Worm (Caenorhabditis elegans) whole organism, late embryonic: ENCODE measurements around the gene C44E12.1.

Experiments
- C08G9.2 ChIP-seq: sonication (generic microtip); optimal IDR thresholded peaks from 2 replicates; lab custom pipeline; 2016; ENCODE audit warnings: mild to moderate bottlenecking, missing genetic modification characterization, moderate library complexity, missing compliant biosample characterization
- C38D4.7 ChIP-seq: fragments of 200-800 bp; sonication (Bioruptor generic); optimal IDR thresholded peaks from 2 replicates; lab custom pipeline; 2018; ENCODE audit warnings: mild to moderate bottlenecking, missing genetic modification characterization, moderate library complexity, missing compliant biosample characterization
- F13H6.1 ChIP-seq: sonication (generic microtip); optimal IDR thresholded peaks from 2 replicates; lab custom pipeline; 2016; ENCODE audit warnings: missing genetic modification characterization, missing compliant biosample characterization
- K09A11.1 ChIP-seq: sonication (generic microtip); optimal IDR thresholded peaks from 2 replicates; lab custom pipeline; 2017; ENCODE audit warnings: antibody characterized with exemption, mild to moderate bottlenecking, missing genetic modification characterization, missing compliant biosample characterization; ENCODE audit not compliant: insufficient read depth
- ceh-18 ChIP-seq: sonication (generic microtip); optimal IDR thresholded peaks from 2 replicates; lab custom pipeline; 2016; ENCODE audit warnings: missing genetic modification characterization, missing compliant biosample characterization
- ceh-19 ChIP-seq: fragments of 200-800 bp; sonication (Bioruptor generic); optimal IDR thresholded peaks from 2 replicates; lab custom pipeline; 2018; ENCODE audit warnings: mild to moderate bottlenecking, missing genetic modification characterization, missing compliant biosample characterization
- ceh-2 ChIP-seq: sonication (generic microtip); optimal IDR thresholded peaks from 2 replicates; lab custom pipeline; 2016; ENCODE audit warnings: missing genotype, missing genetic modification characterization, missing compliant biosample characterization
- ceh-22 ChIP-seq: sonication (generic microtip); optimal IDR thresholded peaks from 2 replicates; lab custom pipeline; 2017; ENCODE audit warnings: missing biosample characterization, missing genetic modification characterization
- ceh-30 ChIP-seq: fragments of 150-350 bp; optimal IDR thresholded peaks from 2 replicates; lab custom pipeline; 2014; ENCODE audit warnings: missing biosample characterization, missing genetic modification characterization
- ceh-34 ChIP-seq: sonication (generic microtip); optimal IDR thresholded peaks from 2 replicates; lab custom pipeline; 2016; ENCODE audit warnings: mild to moderate bottlenecking, missing genetic modification characterization, missing compliant biosample characterization
- ceh-48 ChIP-seq: sonication (generic microtip); optimal IDR thresholded peaks from 2 replicates; lab custom pipeline; 2016; ENCODE audit warnings: missing genetic modification characterization, inconsistent platforms, missing compliant biosample characterization
- elt-2 ChIP-seq: sonication (generic microtip); optimal IDR thresholded peaks from 2 replicates; lab custom pipeline; 2016; ENCODE audit warnings: missing genetic modification reagents, missing genetic modification characterization, missing compliant biosample characterization
- ets-4 ChIP-seq: sonication (generic microtip); optimal IDR thresholded peaks from 2 replicates; lab custom pipeline; 2016; ENCODE audit warnings: missing genetic modification characterization, missing compliant biosample characterization
- fkh-10 ChIP-seq: fragments of 150-350 bp; optimal IDR thresholded peaks from 2 replicates; lab custom pipeline; 2014; ENCODE audit warnings: missing biosample characterization, missing genetic modification reagents, missing genetic modification characterization
- fkh-6 ChIP-seq: sonication (generic microtip); optimal IDR thresholded peaks from 2 replicates; lab custom pipeline; 2016; ENCODE audit warnings: missing genetic modification characterization, missing compliant biosample characterization
- gmeb-2 ChIP-seq: sonication (generic microtip); optimal IDR thresholded peaks from 2 replicates; lab custom pipeline; 2016; ENCODE audit warnings: missing genetic modification characterization, inconsistent platforms, missing compliant biosample characterization
- hlh-13 ChIP-seq: fragments of 200-800 bp; sonication (Bioruptor generic); optimal IDR thresholded peaks from 2 replicates; lab custom pipeline; 2018; ENCODE audit warnings: mild to moderate bottlenecking, missing genetic modification characterization, missing compliant biosample characterization
- hlh-15 ChIP-seq: sonication (generic microtip); optimal IDR thresholded peaks from 2 replicates; lab custom pipeline; 2016; ENCODE audit warnings: missing genetic modification characterization, missing compliant biosample characterization
- hlh-8 ChIP-seq: sonication (generic microtip); optimal IDR thresholded peaks from 2 replicates; lab custom pipeline; 2016; ENCODE audit warnings: missing genotype, missing genetic modification characterization, missing compliant biosample characterization
- lin-11 ChIP-seq: fragments of 200-800 bp; sonication (Bioruptor generic); optimal IDR thresholded peaks from 2 replicates; lab custom pipeline; 2018; ENCODE audit warnings: mild to moderate bottlenecking, missing genetic modification characterization, missing compliant biosample characterization
- madf-2 ChIP-seq: sonication (generic microtip); optimal IDR thresholded peaks from 2 replicates; lab custom pipeline; 2017; ENCODE audit warnings: missing genetic modification characterization, missing compliant biosample characterization
- mec-3 ChIP-seq: sonication (generic microtip); optimal IDR thresholded peaks from 2 replicates; lab custom pipeline; 2016; ENCODE audit warnings: borderline replicate concordance, missing genetic modification characterization, missing compliant biosample characterization
- nhr-11 ChIP-seq: fragments of 150-350 bp; optimal IDR thresholded peaks from 2 replicates; lab custom pipeline; 2014; ENCODE audit warnings: missing biosample characterization, missing genetic modification characterization
- npax-4 ChIP-seq: sonication (generic microtip); optimal IDR thresholded peaks from 2 replicates; lab custom pipeline; 2016; ENCODE audit warnings: missing genetic modification characterization, missing compliant biosample characterization
- odd-2 ChIP-seq: sonication (generic microtip); optimal IDR thresholded peaks from 2 replicates; lab custom pipeline; 2017; ENCODE audit warnings: antibody characterized with exemption, mild to moderate bottlenecking, missing genetic modification characterization, missing compliant biosample characterization
- pat-9 ChIP-seq: fragments of 200-800 bp; sonication (Bioruptor generic); optimal IDR thresholded peaks from 2 replicates; lab custom pipeline; 2018; ENCODE audit warnings: mild to moderate bottlenecking, missing genetic modification characterization, moderate library complexity, missing compliant biosample characterization
- pha-2 ChIP-seq: sonication (generic microtip); optimal IDR thresholded peaks from 2 replicates; lab custom pipeline; 2017; ENCODE audit warnings: mild to moderate bottlenecking, missing genetic modification characterization, missing compliant biosample characterization
- pha-4 ChIP-seq: fragments of 150-350 bp; optimal IDR thresholded peaks from 2 replicates; lab custom pipeline; 2018; ENCODE audit warnings: missing biosample characterization, missing genetic modification reagents, missing genetic modification characterization
- ref-2 ChIP-seq: sonication (generic microtip); optimal IDR thresholded peaks from 2 replicates; lab custom pipeline; 2016; ENCODE audit warnings: missing genetic modification characterization, missing compliant biosample characterization
- sdc-2 ChIP-seq: sonication (generic microtip); optimal IDR thresholded peaks from 2 replicates; lab custom pipeline; 2016; ENCODE audit warnings: missing genotype, missing genetic modification characterization, missing compliant biosample characterization
- sox-2 ChIP-seq: fragments of 200-800 bp; sonication (Bioruptor generic); IDR thresholded peaks from 2 replicates; pipeline ENCODE4 v1.3.6; 2022; ENCODE audit warnings: missing genetic modification reagents, missing genetic modification characterization, missing compliant biosample characterization
- syd-9 ChIP-seq: sonication (generic microtip); optimal IDR thresholded peaks from 2 replicates; lab custom pipeline; 2016; ENCODE audit warnings: mild to moderate bottlenecking, missing genetic modification characterization, moderate library complexity, missing compliant biosample characterization
- tbx-2 ChIP-seq: sonication (generic microtip); optimal IDR thresholded peaks from 2 replicates; lab custom pipeline; 2016; ENCODE audit warnings: missing genetic modification characterization, missing compliant biosample characterization
- unc-42 ChIP-seq: sonication (generic microtip); optimal IDR thresholded peaks from 2 replicates; lab custom pipeline; 2016; ENCODE audit warnings: missing genotype, missing genetic modification characterization, missing compliant biosample characterization
- unc-86 ChIP-seq: sonication (generic microtip); optimal IDR thresholded peaks from 2 replicates; lab custom pipeline; 2016; ENCODE audit warnings: missing genetic modification characterization, missing compliant biosample characterization
- ztf-16 ChIP-seq: sonication (generic microtip); optimal IDR thresholded peaks from 2 replicates; lab custom pipeline; 2017; ENCODE audit warnings: missing genetic modification characterization, missing compliant biosample characterization

Gene C44E12.1

ce11 chrX:7578308-7578707 lies 18.4 kb upstream of the C44E12.1 start:
- no peak for TF ChIP-seq C38D4.7
- peak; percentile 5 for TF ChIP-seq elt-2

- TF ChIP-seq K09A11.1 (no peak), sox-2 (GFP tag; lab: Robert Waterston, UW) (no peak), pha-4 (tag; lab: Kevin White, UChicago) (no peak)
Measured at ce11 chrX:7582223-7582622, 14.5 kb upstream of the C44E12.1 start.

- TF ChIP-seq fkh-10 (GFP tag; lab: Kevin White, UChicago) (no peak), pha-2 (tag; lab: Kevin White, UChicago) (no peak), sdc-2 (no peak), ceh-22 (tag; lab: Kevin White, UChicago) (no peak), F13H6.1 (tag; lab: Kevin White, UChicago) (no peak), syd-9 (tag; lab: Kevin White, UChicago) (no peak), unc-42 (no peak), hlh-13 (GFP tag; lab: Kevin White, UChicago) (no peak), odd-2 (no peak), ceh-30 (no peak), ceh-2 (tag; lab: Kevin White, UChicago) (no peak), hlh-15 (no peak), hlh-8 (tag; lab: Kevin White, UChicago) (no peak), madf-2 (tag; lab: Kevin White, UChicago) (no peak)
- TF ChIP-seq, all 69 proteins: peak for 0
Measured at ce11 chrX:7583930-7584329, 12.8 kb upstream of the C44E12.1 start.

- TF ChIP-seq ceh-19 (GFP tag; lab: Kevin White, UChicago) (no peak), ceh-18 (tag; lab: Kevin White, UChicago) (no peak), tbx-2 (no peak), pat-9 (no peak), lin-11 (tag; lab: Kevin White, UChicago) (no peak), ceh-34 (tag; lab: Kevin White, UChicago) (no peak), ref-2 (tag; lab: Kevin White, UChicago) (no peak), npax-4 (tag; lab: Kevin White, UChicago) (no peak), ceh-48 (tag; lab: Kevin White, UChicago) (no peak), ztf-16 (tag; lab: Kevin White, UChicago) (no peak), unc-86 (no peak), pha-2 (tag; lab: Kevin White, UChicago) (no peak), gmeb-2 (no peak), mec-3 (tag; lab: Kevin White, UChicago) (no peak), nhr-11 (no peak), ets-4 (tag; lab: Kevin White, UChicago) (no peak)
- TF ChIP-seq, all 69 proteins: peak for 0
Measured at ce11 chrX:7585610-7586259, 11.0 kb upstream of the C44E12.1 start, which contains the start of gene adt-2. TSS of gene adt-2 (plus strand) at chrX:7586209.

ce11 chrX:7586588-7586987 lies 10.1 kb upstream of the C44E12.1 start:
- TF ChIP-seq C08G9.2 (tag; lab: Kevin White, UChicago) (peak; percentile 29), fkh-6 (tag; lab: Kevin White, UChicago) (no peak), C38D4.7 (no peak)
- TF ChIP-seq, all 69 proteins: peak for 1
